Fruit fly (Drosophila melanogaster) whole organism, pupa: Measurements from ENCODE around the gene CG9368.

Experiments
- CG10348 ChIP-seq: fragments of 200-800 bp; sonication (Bioruptor generic); IDR thresholded peaks from 2 replicates; pipeline ENCODE4 v1.3.6; 2022; ENCODE audit warnings: missing biosample characterization, missing genetic modification characterization
- CG34367 ChIP-seq: fragments of 200-800 bp; sonication (Bioruptor generic); optimal IDR thresholded peaks from 2 replicates; lab custom pipeline; 2018; ENCODE audit warnings: missing biosample characterization, mild to moderate bottlenecking, missing genetic modification characterization
- CG8159 ChIP-seq: fragments of 200-800 bp; sonication (Bioruptor generic); optimal IDR thresholded peaks from 3 replicates; lab custom pipeline; 2018; ENCODE audit warnings: missing biosample characterization, mild to moderate bottlenecking, missing genetic modification characterization, moderate library complexity
- D1 ChIP-seq: fragments of 200-800 bp; sonication (Bioruptor generic); optimal IDR thresholded peaks from 2 replicates; lab custom pipeline; 2018; ENCODE audit warnings: missing biosample characterization, mild to moderate bottlenecking, missing genetic modification characterization, moderate library complexity
- Ets98B ChIP-seq: fragments of 200-800 bp; sonication (Bioruptor generic); IDR thresholded peaks from 2 replicates; pipeline ENCODE4 v1.3.6; 2022; ENCODE audit warnings: missing biosample characterization, missing genetic modification characterization
- Pif1B ChIP-seq: fragments of 200-800 bp; sonication (Bioruptor generic); optimal IDR thresholded peaks from 3 replicates; lab custom pipeline; 2016; ENCODE audit warnings: missing biosample characterization, missing genetic modification characterization
- fd96Ca ChIP-seq: fragments of 200-800 bp; sonication (Bioruptor generic); IDR thresholded peaks from 3 replicates; pipeline ENCODE4 v1.3.6; 2022; ENCODE audit warnings: missing biosample characterization, missing genetic modification characterization
- gl ChIP-seq: fragments of 200-800 bp; sonication (Bioruptor generic); optimal IDR thresholded peaks from 2 replicates; lab custom pipeline; 2018; ENCODE audit warnings: missing biosample characterization, mild to moderate bottlenecking, missing genetic modification characterization

DNA sequence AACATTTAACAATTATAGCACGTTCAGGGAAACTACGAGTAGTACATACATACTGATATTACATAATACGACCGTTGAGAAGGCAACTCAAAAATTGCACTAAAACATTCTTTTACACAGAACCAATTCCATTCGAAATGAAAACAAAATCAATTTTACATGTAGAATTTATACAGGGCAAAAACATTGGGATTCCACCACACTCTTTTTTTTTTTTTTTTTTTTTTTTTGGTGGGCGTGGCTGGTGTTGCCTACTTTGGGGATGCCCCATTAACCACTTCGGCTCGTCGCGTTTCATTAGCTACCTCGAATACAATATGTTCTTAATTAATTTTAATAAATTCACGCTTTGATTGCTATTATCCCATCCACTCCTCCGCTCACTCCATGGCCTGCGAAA is 49.2 kb downstream of the CG9368 start:
- TF ChIP-seq CG34367 (tag; lab: Kevin White, UChicago) (peak; percentile 57), gl (tag; lab: Kevin White, UChicago) (peak; percentile 60), Pif1B (no peak), D1 (tag; lab: Kevin White, UChicago) (no peak), CG8159 (tag; lab: Kevin White, UChicago) (peak; percentile 51), CG10348 (GFP tag; lab: Robert Waterston, UW) (no peak), Ets98B (peak; percentile 82), fd96Ca (GFP tag; lab: Robert Waterston, UW) (peak; percentile 74; the same call in 2 of the 3 replicates)
